Worm (Caenorhabditis elegans): Measurements from ENCODE around the gene M01B2.10.

DNA sequence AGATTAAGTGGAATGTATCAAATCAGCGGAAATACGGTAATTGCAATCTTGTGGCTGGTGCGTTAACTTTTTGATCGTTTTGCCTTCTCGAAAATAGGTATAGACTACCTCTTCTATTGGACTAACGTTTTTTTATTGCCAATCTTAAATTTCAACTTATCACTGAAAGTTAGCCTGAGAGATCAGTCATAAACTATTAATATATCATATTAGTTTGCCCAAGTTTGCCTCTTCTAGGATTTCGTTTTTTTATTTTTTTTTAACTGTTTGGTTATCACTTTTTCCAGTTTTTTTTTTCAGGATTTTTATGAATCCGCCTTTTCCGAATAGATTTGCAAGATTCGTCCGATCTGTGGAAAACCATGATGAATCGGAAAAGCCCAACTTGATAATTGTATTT is 17.8 kb downstream of the M01B2.10 start, which contains the start of gene kin-30:
- TF ChIP-seq ama-1 (optimal IDR thresholded peaks at IDR 0.05): no peak
- TF ChIP-seq nhr-77 (tag; optimal IDR thresholded peaks at IDR 0.05): no peak
- no peak for TF ChIP-seq fkh-10 (GFP tag; optimal IDR thresholded peaks at IDR 0.05)
- TF ChIP-seq ZK546.5 (tag; optimal IDR thresholded peaks at IDR 0.05): no peak
- no peak for TF ChIP-seq nhr-237 (tag; optimal IDR thresholded peaks at IDR 0.05)
- TF ChIP-seq ceh-9 (tag; optimal IDR thresholded peaks at IDR 0.05): no peak
- TF ChIP-seq skn-1 (tag; optimal IDR thresholded peaks at IDR 0.05): no peak
- TF ChIP-seq ztf-4 (tag; optimal IDR thresholded peaks at IDR 0.05): no peak
- no peak for TF ChIP-seq fos-1 (tag; optimal IDR thresholded peaks at IDR 0.05)
- no peak for TF ChIP-seq ceh-82 (tag; optimal IDR thresholded peaks at IDR 0.05)
- no peak for TF ChIP-seq pha-4 (tag; optimal IDR thresholded peaks at IDR 0.05)
- TF ChIP-seq egl-27 (tag; optimal IDR thresholded peaks at IDR 0.05): no peak
- no peak for TF ChIP-seq nhr-43 (tag; optimal IDR thresholded peaks at IDR 0.05; ENCODE audit: poor library complexity, severe bottlenecking)
- TF ChIP-seq nhr-11 (tag; optimal IDR thresholded peaks at IDR 0.05): no peak

Measured in whole organism, L3 larva.